ENCODE assay signal across 1 fruit fly cellular context in genomic region chr2L:9986402-9987350, dm6.
TF ChIP-seq lines count a peak whose summit lies in the region.

No protein-coding gene starts in this region.

TF ChIP-seq in whole organism, embryonic, 481 proteins besides CTCF, POLR2A, EP300 and RAD21 (continued from another document and continues in another):
- TF ChIP-seq CG9797 (GFP tag; optimal IDR thresholded peaks at IDR 0.05; lab: Kevin White, UChicago) (no peak), CG30403 (GFP tag; optimal IDR thresholded peaks at IDR 0.05; lab: Kevin White, UChicago) (peak; percentile 8), Mrtf (GFP tag; IDR thresholded peaks at IDR 0.05; lab: Robert Waterston, UW) (peak; percentile 37; the same call in 1 of the 3 replicates), CG3838 (GFP tag; optimal IDR thresholded peaks at IDR 0.05; lab: Kevin White, UChicago) (no peak), CG2875 (GFP tag; optimal IDR thresholded peaks at IDR 0.05; lab: Kevin White, UChicago) (peak; percentile 10), CG12299 (tag; optimal IDR thresholded peaks at IDR 0.05; lab: Kevin White, UChicago) (no peak), dmrt99B (tag; optimal IDR thresholded peaks at IDR 0.05; lab: Kevin White, UChicago) (peak; percentile 71), Xrp1 (GFP tag; IDR thresholded peaks at IDR 0.05; lab: Robert Waterston, UW) (peak; percentile 85), trh (GFP tag; optimal IDR thresholded peaks at IDR 0.05; lab: Kevin White, UChicago) (no peak), CkIIα-i1 (GFP tag; IDR thresholded peaks at IDR 0.05; lab: Robert Waterston, UW) (no peak), h (optimal IDR thresholded peaks at IDR 0.05; lab: Kevin White, UChicago) (no peak), Dll (GFP tag; IDR thresholded peaks at IDR 0.05; lab: Robert Waterston, UW; ENCODE audit: partially characterized antibody) (no peak), sisA (GFP tag; IDR thresholded peaks at IDR 0.05; lab: Robert Waterston, UW) (peak; percentile 82), corto (GFP tag; optimal IDR thresholded peaks at IDR 0.05; lab: Kevin White, UChicago) (peak; percentile 66), CG12942 (GFP tag; optimal IDR thresholded peaks at IDR 0.05; lab: Kevin White, UChicago) (peak; percentile 1), CG11696 (GFP tag; IDR thresholded peaks at IDR 0.05; lab: Robert Waterston, UW) (no peak), lmd (GFP tag; IDR thresholded peaks at IDR 0.05; lab: Robert Waterston, UW) (peak; percentile 65), so (GFP tag; IDR thresholded peaks at IDR 0.05; lab: Robert Waterston, UW) (no peak), lab (GFP tag; optimal IDR thresholded peaks at IDR 0.05; lab: Kevin White, UChicago) (peak; percentile 41), CG11247 (GFP tag; IDR thresholded peaks at IDR 0.05; lab: Robert Waterston, UW) (peak; percentile 53; the same call in 1 of the 2 replicates), Sox102F (GFP tag; optimal IDR thresholded peaks at IDR 0.05; lab: Kevin White, UChicago) (peak; percentile 72), hth (optimal IDR thresholded peaks at IDR 0.05; lab: Kevin White, UChicago) (no peak), kah (GFP tag; optimal IDR thresholded peaks at IDR 0.05; lab: Kevin White, UChicago) (no peak), Aef1 (GFP tag; IDR thresholded peaks at IDR 0.05; lab: Robert Waterston, UW) (peak; percentile 37; the same call in 1 of the 3 replicates), CG11504 (tag; optimal IDR thresholded peaks at IDR 0.05; lab: Kevin White, UChicago) (peak; percentile 79), CG7963 (GFP tag; IDR thresholded peaks at IDR 0.05; lab: Robert Waterston, UW; ENCODE audit: partially characterized antibody) (no peak), CG17328 (GFP tag; IDR thresholded peaks at IDR 0.05; lab: Robert Waterston, UW) (peak; percentile 73), CG18764 (GFP tag; optimal IDR thresholded peaks at IDR 0.05; lab: Kevin White, UChicago) (peak; percentile 22), CG13894 (tag; optimal IDR thresholded peaks at IDR 0.05; lab: Kevin White, UChicago) (no peak), NC2β (GFP tag; optimal IDR thresholded peaks at IDR 0.05; lab: Kevin White, UChicago) (no peak), Taf1 (GFP tag; IDR thresholded peaks at IDR 0.05; lab: Robert Waterston, UW) (no peak), H15 (GFP tag; IDR thresholded peaks at IDR 0.05; lab: Robert Waterston, UW) (peak; percentile 76), unc-4 (GFP tag; IDR thresholded peaks at IDR 0.05; lab: Robert Waterston, UW; ENCODE audit: partially characterized antibody) (no peak), Six4 (GFP tag; optimal IDR thresholded peaks at IDR 0.05; lab: Kevin White, UChicago) (peak; percentile 60), dimm (GFP tag; IDR thresholded peaks at IDR 0.05; lab: Robert Waterston, UW) (no peak), CG1024 (GFP tag; IDR thresholded peaks at IDR 0.05; lab: Robert Waterston, UW) (peak; percentile 70), D19A (tag; optimal IDR thresholded peaks at IDR 0.05; lab: Kevin White, UChicago) (peak; percentile 54), PHDP (tag; optimal IDR thresholded peaks at IDR 0.05; lab: Kevin White, UChicago) (no peak), CG12659 (GFP tag; optimal IDR thresholded peaks at IDR 0.05; lab: Kevin White, UChicago) (no peak), Lim3 (GFP tag; IDR thresholded peaks at IDR 0.05; lab: Robert Waterston, UW) (no peak), Poxn (GFP tag; IDR thresholded peaks at IDR 0.05; lab: Robert Waterston, UW) (no peak), CG10209 (GFP tag; optimal IDR thresholded peaks at IDR 0.05; lab: Kevin White, UChicago) (peak; percentile 12), CG4328 (GFP tag; optimal IDR thresholded peaks at IDR 0.05; lab: Kevin White, UChicago) (no peak), onecut (GFP tag; IDR thresholded peaks at IDR 0.05; lab: Robert Waterston, UW) (peak; percentile 68), ci (GFP tag; IDR thresholded peaks at IDR 0.05; lab: Robert Waterston, UW) (peak; percentile 79), CG10366 (GFP tag; IDR thresholded peaks at IDR 0.05; lab: Robert Waterston, UW) (peak; percentile 42; the same call in 1 of the 2 replicates), dmrt11E (tag; optimal IDR thresholded peaks at IDR 0.05; lab: Kevin White, UChicago) (peak; percentile 32), tgo (GFP tag; IDR thresholded peaks at IDR 0.05; lab: Robert Waterston, UW) (peak; percentile 50), gcm2 (GFP tag; optimal IDR thresholded peaks at IDR 0.05; lab: Kevin White, UChicago) (no peak), al (GFP tag; IDR thresholded peaks at IDR 0.05; lab: Robert Waterston, UW) (no peak), ab (GFP tag; optimal IDR thresholded peaks at IDR 0.05; lab: Kevin White, UChicago) (no peak), pum (GFP tag; optimal IDR thresholded peaks at IDR 0.05; lab: Kevin White, UChicago) (peak; percentile 26), Ada2b (GFP tag; IDR thresholded peaks at IDR 0.05; lab: Robert Waterston, UW) (peak; percentile 71), Ssrp (tag; optimal IDR thresholded peaks at IDR 0.05; lab: Kevin White, UChicago) (peak; percentile 59), CG10959 (GFP tag; IDR thresholded peaks at IDR 0.05; lab: Robert Waterston, UW) (no peak), Lpt (GFP tag; optimal IDR thresholded peaks at IDR 0.05; lab: Kevin White, UChicago) (no peak), HLH3B (GFP tag; IDR thresholded peaks at IDR 0.05; lab: Robert Waterston, UW) (peak; percentile 73), slp2 (GFP tag; optimal IDR thresholded peaks at IDR 0.05; lab: Kevin White, UChicago) (peak; percentile 16), twi (tag; optimal IDR thresholded peaks at IDR 0.05; lab: Kevin White, UChicago) (no peak), Abd-B (GFP tag; optimal IDR thresholded peaks at IDR 0.05; lab: Kevin White, UChicago) (peak; percentile 21), vvl (GFP tag; IDR thresholded peaks at IDR 0.05; lab: Robert Waterston, UW) (peak; percentile 87), CG13123 (GFP tag; optimal IDR thresholded peaks at IDR 0.05; lab: Kevin White, UChicago) (no peak), danr (GFP tag; IDR thresholded peaks at IDR 0.05; lab: Robert Waterston, UW) (0 out of 2 replicates have a peak, but pooled peaks have one; percentile 21), CG34422 (GFP tag; IDR thresholded peaks at IDR 0.05; lab: Robert Waterston, UW) (peak; percentile 59; the same call in 2 of the 3 replicates), Med (GFP tag; lab: Kevin White, UChicago) (peak; percentile 92), Blimp-1 (GFP tag; optimal IDR thresholded peaks at IDR 0.05; lab: Kevin White, UChicago) (peak; percentile 78), Bteb2 (GFP tag; optimal IDR thresholded peaks at IDR 0.05; lab: Kevin White, UChicago) (no peak), CG14050 (GFP tag; IDR thresholded peaks at IDR 0.05; lab: Robert Waterston, UW) (peak; percentile 30; the same call in 1 of the 3 replicates), CG17612 (GFP tag; IDR thresholded peaks at IDR 0.05; lab: Robert Waterston, UW) (0 out of 2 replicates have a peak, but pooled peaks have one; percentile 23), croc (GFP tag; conservative IDR thresholded peaks at IDR 0.05; lab: Robert Waterston, UW) (peak; percentile 68), CHES-1-like (GFP tag; optimal IDR thresholded peaks at IDR 0.05; lab: Kevin White, UChicago) (no peak), ato (GFP tag; IDR thresholded peaks at IDR 0.05; lab: Robert Waterston, UW; ENCODE audit: partially characterized antibody) (no peak), bsh (GFP tag; optimal IDR thresholded peaks at IDR 0.05; lab: Kevin White, UChicago) (peak; percentile 79 to 83), CG10321 (GFP tag; IDR thresholded peaks at IDR 0.05; lab: Robert Waterston, UW) (no peak), CG3163 (GFP tag; optimal IDR thresholded peaks at IDR 0.05; lab: Kevin White, UChicago) (no peak), Ptx1 (GFP tag; IDR thresholded peaks at IDR 0.05; lab: Robert Waterston, UW) (peak; percentile 78), HmgZ (tag; optimal IDR thresholded peaks at IDR 0.05; lab: Kevin White, UChicago) (no peak), CG14014 (GFP tag; IDR thresholded peaks at IDR 0.05; lab: Robert Waterston, UW) (no peak), Dbx (GFP tag; IDR thresholded peaks at IDR 0.05; lab: Robert Waterston, UW) (no peak), CG7786 (GFP tag; optimal IDR thresholded peaks at IDR 0.05; lab: Kevin White, UChicago) (peak; percentile 6), CG31224 (GFP tag; IDR thresholded peaks at IDR 0.05; lab: Robert Waterston, UW) (no peak), ken (GFP tag; IDR thresholded peaks at IDR 0.05; lab: Robert Waterston, UW) (peak; percentile 72), E2f1 (GFP tag; IDR thresholded peaks at IDR 0.05; lab: Robert Waterston, UW) (peak; percentile 46; the same call in 1 of the 2 replicates), CG17912 (GFP tag; optimal IDR thresholded peaks at IDR 0.05; lab: Kevin White, UChicago) (no peak), cwo (GFP tag; optimal IDR thresholded peaks at IDR 0.05; lab: Kevin White, UChicago) (no peak), CG7372 (GFP tag; IDR thresholded peaks at IDR 0.05; lab: Robert Waterston, UW) (0 out of 2 replicates have a peak, but pooled peaks have one; percentile 38), nerfin-1 (tag; optimal IDR thresholded peaks at IDR 0.05; lab: Kevin White, UChicago) (peak; percentile 42), jigr1 (GFP tag; IDR thresholded peaks at IDR 0.05; lab: Robert Waterston, UW) (peak; percentile 65; the same call in 2 of the 3 replicates), Rfx (GFP tag; IDR thresholded peaks at IDR 0.05; lab: Robert Waterston, UW) (peak; percentile 45; the same call in 1 of the 2 replicates), gsb (GFP tag; IDR thresholded peaks at IDR 0.05; lab: Robert Waterston, UW) (no peak), ATbp (GFP tag; optimal IDR thresholded peaks at IDR 0.05; lab: Kevin White, UChicago) (peak; percentile 61), grau (tag; optimal IDR thresholded peaks at IDR 0.05; lab: Kevin White, UChicago) (peak; percentile 84), CG9215 (GFP tag; IDR thresholded peaks at IDR 0.05; lab: Robert Waterston, UW) (peak; percentile 17; the same call in 1 of the 2 replicates), ara (GFP tag; IDR thresholded peaks at IDR 0.05; lab: Robert Waterston, UW) (peak; percentile 74), sug (tag; optimal IDR thresholded peaks at IDR 0.05; lab: Kevin White, UChicago) (no peak), CG4360 (GFP tag; IDR thresholded peaks at IDR 0.05; lab: Robert Waterston, UW) (peak; percentile 34; the same call in 1 of the 2 replicates), Sox100B (GFP tag; optimal IDR thresholded peaks at IDR 0.05; lab: Kevin White, UChicago) (peak; percentile 47), z (GFP tag; IDR thresholded peaks at IDR 0.05; lab: Robert Waterston, UW) (no peak), row (GFP tag; IDR thresholded peaks at IDR 0.05; lab: Robert Waterston, UW) (peak; percentile 62), nom (GFP tag; optimal IDR thresholded peaks at IDR 0.05; lab: Kevin White, UChicago) (peak; percentile 89), CG4282 (GFP tag; optimal IDR thresholded peaks at IDR 0.05; lab: Kevin White, UChicago) (no peak), exex (tag; optimal IDR thresholded peaks at IDR 0.05; lab: Kevin White, UChicago) (no peak), en (GFP tag; optimal IDR thresholded peaks at IDR 0.05; lab: Kevin White, UChicago) (no peak), fu2 (GFP tag; optimal IDR thresholded peaks at IDR 0.05; lab: Kevin White, UChicago) (no peak), CG7745 (tag; optimal IDR thresholded peaks at IDR 0.05; lab: Kevin White, UChicago) (no peak), Asciz (GFP tag; optimal IDR thresholded peaks at IDR 0.05; lab: Kevin White, UChicago) (peak; percentile 43), ssp (GFP tag; IDR thresholded peaks at IDR 0.05; lab: Robert Waterston, UW) (peak; percentile 52), Rx (GFP tag; IDR thresholded peaks at IDR 0.05; lab: Robert Waterston, UW) (peak; percentile 67), gce (GFP tag; IDR thresholded peaks at IDR 0.05; lab: Robert Waterston, UW) (peak; percentile 77; the same call in 2 of the 3 replicates), CG16863 (GFP tag; optimal IDR thresholded peaks at IDR 0.05; lab: Kevin White, UChicago) (peak; percentile 19), br (optimal IDR thresholded peaks at IDR 0.05; lab: Kevin White, UChicago) (no peak), Mes4 (GFP tag; optimal IDR thresholded peaks at IDR 0.05; lab: Kevin White, UChicago) (peak; percentile 20), jing (GFP tag; optimal IDR thresholded peaks at IDR 0.05; lab: Kevin White, UChicago) (peak; percentile 65), dysf (GFP tag; IDR thresholded peaks at IDR 0.05; lab: Robert Waterston, UW) (peak; percentile 55; the same call in 2 of the 3 replicates), toy (GFP tag; IDR thresholded peaks at IDR 0.05; lab: Robert Waterston, UW) (no peak), CG1529 (GFP tag; optimal IDR thresholded peaks at IDR 0.05; lab: Kevin White, UChicago) (peak; percentile 15), CG4854 (GFP tag; optimal IDR thresholded peaks at IDR 0.05; lab: Kevin White, UChicago) (no peak), fd96Cb (tag; optimal IDR thresholded peaks at IDR 0.05; lab: Kevin White, UChicago) (peak; percentile 72), Trl (optimal IDR thresholded peaks at IDR 0.05; lab: Kevin White, UChicago) (no peak), Trl (GFP tag; optimal IDR thresholded peaks at IDR 0.05; lab: Kevin White, UChicago) (peak; percentile 11), pan (optimal IDR thresholded peaks at IDR 0.05; lab: Kevin White, UChicago) (no peak), pan (GFP tag; optimal IDR thresholded peaks at IDR 0.05 in 1 of 2, IDR thresholded peaks at IDR 0.05 in 1 of 2) (peak in 1 of 2 experiments; percentile 69), CG8924 (tag; optimal IDR thresholded peaks at IDR 0.05; lab: Kevin White, UChicago) (peak; percentile 22), phol (tag; optimal IDR thresholded peaks at IDR 0.05; lab: Kevin White, UChicago) (peak; percentile 67), CG14860 (GFP tag; IDR thresholded peaks at IDR 0.05; lab: Robert Waterston, UW; ENCODE audit: partially characterized antibody) (no peak), Doc3 (GFP tag; IDR thresholded peaks at IDR 0.05; lab: Robert Waterston, UW; ENCODE audit: partially characterized antibody) (no peak), CG2120 (GFP tag; optimal IDR thresholded peaks at IDR 0.05; lab: Kevin White, UChicago) (no peak), abd-A (tag; optimal IDR thresholded peaks at IDR 0.05; lab: Kevin White, UChicago) (no peak), tll (GFP tag; optimal IDR thresholded peaks at IDR 0.05; lab: Kevin White, UChicago) (no peak), CG7839 (tag; optimal IDR thresholded peaks at IDR 0.05; lab: Kevin White, UChicago) (peak; percentile 59), lov (optimal IDR thresholded peaks at IDR 0.05; lab: Kevin White, UChicago) (no peak), lov (GFP tag; IDR thresholded peaks at IDR 0.05; lab: Robert Waterston, UW) (0 out of 3 replicates have a peak, but pooled peaks have one; percentile 60), CG7556 (GFP tag; optimal IDR thresholded peaks at IDR 0.05; lab: Kevin White, UChicago) (peak; percentile 34)
